Worm (Caenorhabditis elegans) whole organism, mixed stage, embryonic: Measurements from ENCODE around the gene tkr-1.
A peak's percentile ranks its signal among the peaks of the same experiment; 100 is the strongest.

ENCODE experiments used
- M03D4.4 ChIP-seq: sonication (generic microtip); optimal IDR thresholded peaks from 2 replicates; lab custom pipeline; 2017; ENCODE audit warnings: mild to moderate bottlenecking, missing genetic modification characterization, missing compliant biosample characterization
- bed-3 ChIP-seq: fragments of 200-800 bp; sonication (Bioruptor generic); optimal IDR thresholded peaks from 3 replicates; lab custom pipeline; 2018; ENCODE audit warnings: mild to moderate bottlenecking, missing genetic modification characterization, moderate library complexity, missing compliant biosample characterization
- blmp-1 ChIP-seq: fragments of 150-350 bp; optimal IDR thresholded peaks from 2 replicates; lab custom pipeline; 2014; ENCODE audit warnings: missing biosample characterization, missing genetic modification characterization
- ceh-39 ChIP-seq: fragments of 150-350 bp; optimal IDR thresholded peaks from 2 replicates; lab custom pipeline; 2014; ENCODE audit warnings: missing biosample characterization, missing genetic modification characterization
- ceh-43 ChIP-seq: fragments of 200-800 bp; sonication (Bioruptor generic); optimal IDR thresholded peaks from 2 replicates; lab custom pipeline; 2018; ENCODE audit warnings: mild to moderate bottlenecking, missing genetic modification characterization, moderate library complexity, missing compliant biosample characterization
- ces-1 ChIP-seq: fragments of 150-350 bp; optimal IDR thresholded peaks from 2 replicates; lab custom pipeline; 2014; ENCODE audit warnings: missing biosample characterization, missing genetic modification reagents, missing genetic modification characterization
- cnd-1 ChIP-seq: fragments of 200-800 bp; sonication (Bioruptor generic); optimal IDR thresholded peaks from 2 replicates; lab custom pipeline; 2018; ENCODE audit warnings: mild to moderate bottlenecking, missing genetic modification characterization, missing compliant biosample characterization
- drap-1 ChIP-seq: fragments of 200-800 bp; sonication (Bioruptor generic); optimal IDR thresholded peaks from 3 replicates; lab custom pipeline; 2018; ENCODE audit warnings: mild to moderate bottlenecking, missing genetic modification characterization, missing compliant biosample characterization
- elt-1 ChIP-seq: sonication (generic microtip); optimal IDR thresholded peaks from 2 replicates; lab custom pipeline; 2017; ENCODE audit warnings: missing genetic modification characterization, mild to moderate bottlenecking, missing compliant biosample characterization, antibody characterized with exemption, moderate library complexity, borderline replicate concordance; ENCODE audit not compliant: insufficient read depth
- elt-3 ChIP-seq: fragments of 150-350 bp; optimal IDR thresholded peaks from 2 replicates; lab custom pipeline; 2014; ENCODE audit warnings: missing biosample characterization, missing genetic modification characterization
- flh-1 ChIP-seq: fragments of 200-800 bp; sonication (Bioruptor generic); optimal IDR thresholded peaks from 2 replicates; lab custom pipeline; 2018; ENCODE audit warnings: mild to moderate bottlenecking, missing genetic modification characterization, moderate library complexity, missing compliant biosample characterization
- ham-2 ChIP-seq: fragments of 200-800 bp; sonication (Bioruptor generic); optimal IDR thresholded peaks from 2 replicates; lab custom pipeline; 2018; ENCODE audit warnings: mild to moderate bottlenecking, missing genetic modification characterization, missing compliant biosample characterization
- lin-13 ChIP-seq: fragments of 150-350 bp; optimal IDR thresholded peaks from 2 replicates; lab custom pipeline; 2014; ENCODE audit warnings: missing biosample characterization, missing genetic modification characterization
- lsy-2 ChIP-seq: fragments of 150-350 bp; optimal IDR thresholded peaks from 2 replicates; lab custom pipeline; 2014; ENCODE audit warnings: missing biosample characterization, missing genetic modification characterization
- mab-5 ChIP-seq: fragments of 150-350 bp; optimal IDR thresholded peaks from 2 replicates; lab custom pipeline; 2014; ENCODE audit warnings: missing biosample characterization, missing genetic modification characterization
- mep-1 ChIP-seq: fragments of 150-350 bp; optimal IDR thresholded peaks from 2 replicates; lab custom pipeline; 2017; ENCODE audit warnings: missing biosample characterization, missing genetic modification reagents, missing genetic modification characterization, inconsistent platforms
- mls-2 ChIP-seq: sonication (generic microtip); optimal IDR thresholded peaks from 2 replicates; lab custom pipeline; 2016; ENCODE audit warnings: mild to moderate bottlenecking, missing genetic modification characterization, moderate library complexity, missing compliant biosample characterization
- nhr-12 ChIP-seq: fragments of 150-350 bp; optimal IDR thresholded peaks from 2 replicates; lab custom pipeline; 2014; ENCODE audit warnings: missing biosample characterization, missing genetic modification characterization
- nhr-2 ChIP-seq: fragments of 150-350 bp; optimal IDR thresholded peaks from 2 replicates; lab custom pipeline; 2014; ENCODE audit warnings: missing biosample characterization, missing genetic modification characterization
- nhr-237 ChIP-seq: fragments of 150-350 bp; optimal IDR thresholded peaks from 2 replicates; lab custom pipeline; 2014; ENCODE audit warnings: missing biosample characterization, missing genetic modification characterization
- nhr-28 ChIP-seq: fragments of 150-350 bp; optimal IDR thresholded peaks from 2 replicates; lab custom pipeline; 2014; ENCODE audit warnings: missing biosample characterization, missing genetic modification characterization
- nhr-76 ChIP-seq: sonication (generic microtip); optimal IDR thresholded peaks from 2 replicates; lab custom pipeline; 2017; ENCODE audit warnings: missing biosample characterization, missing genetic modification characterization
- pha-4 ChIP-seq: fragments of 150-350 bp; optimal IDR thresholded peaks from 2 replicates; lab custom pipeline; 2018; ENCODE audit warnings: missing biosample characterization, missing genetic modification reagents, missing genetic modification characterization
- snpc-4 ChIP-seq: fragments of 150-350 bp; optimal IDR thresholded peaks from 2 replicates; lab custom pipeline; 2014; ENCODE audit warnings: missing biosample characterization, missing genetic modification characterization
- sptf-1 ChIP-seq: sonication (generic microtip); optimal IDR thresholded peaks from 2 replicates; lab custom pipeline; 2017; ENCODE audit warnings: mild to moderate bottlenecking, missing genetic modification characterization, moderate library complexity, missing compliant biosample characterization
- tbx-8 ChIP-seq: fragments of 200-800 bp; sonication (Bioruptor generic); optimal IDR thresholded peaks from 2 replicates; lab custom pipeline; 2018; ENCODE audit warnings: mild to moderate bottlenecking, missing genetic modification characterization, moderate library complexity, missing compliant biosample characterization
- unc-120 ChIP-seq: sonication (generic microtip); optimal IDR thresholded peaks from 2 replicates; lab custom pipeline; 2017; ENCODE audit warnings: missing genetic modification characterization, missing compliant biosample characterization; ENCODE audit not compliant: poor library complexity, severe bottlenecking
- unc-62 ChIP-seq: fragments of 150-350 bp; optimal IDR thresholded peaks from 2 replicates; lab custom pipeline; 2014; ENCODE audit warnings: missing biosample characterization, missing genetic modification reagents, missing genetic modification characterization
- ztf-11 ChIP-seq: fragments of 150-350 bp; optimal IDR thresholded peaks from 2 replicates; lab custom pipeline; 2014; ENCODE audit warnings: missing biosample characterization, missing genetic modification characterization

tkr-1 gene

ce11 chrIII:9383496-9383895 is at the start of gene tkr-1:
Gene tkr-1 (plus strand): TSS chrIII:9383796.
- TF ChIP-seq nhr-2 (no peak), sptf-1 (tag; lab: Kevin White, UChicago) (no peak), ceh-43 (GFP tag; lab: Kevin White, UChicago) (no peak), nhr-28 (tag; lab: Kevin White, UChicago) (no peak), ceh-39 (no peak), nhr-12 (no peak), flh-1 (GFP tag; lab: Kevin White, UChicago) (no peak), bed-3 (no peak), unc-120 (tag; lab: Kevin White, UChicago) (no peak), snpc-4 (tag; lab: Kevin White, UChicago) (no peak)

ce11 chrIII:9334174-9334573 is 49.4 kb upstream of the tkr-1 start, which contains the start of gene elo-4:
Gene elo-4 (minus strand): TSS chrIII:9334274.
- TF ChIP-seq unc-120 (tag; lab: Kevin White, UChicago) (no peak), lsy-2 (tag; lab: Kevin White, UChicago) (no peak), drap-1 (GFP tag; lab: Kevin White, UChicago) (no peak), ztf-11 (tag; lab: Kevin White, UChicago) (no peak), unc-62 (no peak), mep-1 (tag; lab: Kevin White, UChicago) (no peak), snpc-4 (tag; lab: Kevin White, UChicago) (no peak), sptf-1 (tag; lab: Kevin White, UChicago) (no peak), M03D4.4 (tag; lab: Kevin White, UChicago) (no peak)
- TF ChIP-seq, all 35 proteins: peak for 0

- TF ChIP-seq ham-2 (GFP tag; lab: Kevin White, UChicago) = peak; percentile 15
- peak; percentile 16 for TF ChIP-seq blmp-1
- TF ChIP-seq cnd-1 (tag; lab: Kevin White, UChicago) = no peak
Measured at ce11 chrIII:9335076-9335475, 48.5 kb upstream of the tkr-1 start.

- TF ChIP-seq mab-5 (no peak), nhr-2 (no peak), ces-1 (GFP tag; lab: Kevin White, UChicago) (no peak), cnd-1 (tag; lab: Kevin White, UChicago) (no peak), lin-13 (no peak), tbx-8 (GFP tag; lab: Kevin White, UChicago) (no peak), nhr-28 (tag; lab: Kevin White, UChicago) (no peak), flh-1 (GFP tag; lab: Kevin White, UChicago) (no peak), mep-1 (tag; lab: Kevin White, UChicago) (no peak), nhr-76 (tag; lab: Kevin White, UChicago) (no peak)
Measured at ce11 chrIII:9336807-9337206, 46.8 kb upstream of the tkr-1 start.

- TF ChIP-seq nhr-12 (no peak), pha-4 (tag; lab: Kevin White, UChicago) (no peak), M03D4.4 (tag; lab: Kevin White, UChicago) (no peak)
Measured at ce11 chrIII:9337968-9338367, 45.6 kb upstream of the tkr-1 start.

- no peak for TF ChIP-seq ztf-11 (tag; lab: Kevin White, UChicago)
- no peak for TF ChIP-seq elt-1
- TF ChIP-seq elt-3 (tag; lab: Kevin White, UChicago) = no peak
- no peak for TF ChIP-seq bed-3
- no peak for TF ChIP-seq lin-13
- TF ChIP-seq nhr-237 (tag; lab: Kevin White, UChicago) = no peak
- no peak for TF ChIP-seq mls-2 (tag; lab: Kevin White, UChicago)
- TF ChIP-seq ceh-39 = no peak
Measured at ce11 chrIII:9340025-9340424, 43.6 kb upstream of the tkr-1 start.

ce11 chrIII:9344347-9344746 is 39.2 kb upstream of the tkr-1 start, which contains the start of gene emb-9:
Gene emb-9 (minus strand): TSS chrIII:9344447.
- TF ChIP-seq elt-1 (no peak), sptf-1 (tag; lab: Kevin White, UChicago) (no peak), ham-2 (GFP tag; lab: Kevin White, UChicago) (no peak), unc-120 (tag; lab: Kevin White, UChicago) (no peak), nhr-12 (no peak), lsy-2 (tag; lab: Kevin White, UChicago) (no peak)
